Fruit fly (Drosophila melanogaster) whole organism, embryonic: Measurements from ENCODE around the gene Orp8.

Experiments used
- ATbp ChIP-seq: fragments of 200-800 bp; sonication (Bioruptor generic); optimal IDR thresholded peaks from 2 replicates; lab custom pipeline; 2017; ENCODE audit warnings: missing biosample characterization, mild to moderate bottlenecking, missing genetic modification characterization, missing genetic modification reagents
- Atf-2 ChIP-seq: fragments of 200-800 bp; sonication (Bioruptor generic); optimal IDR thresholded peaks from 2 replicates; lab custom pipeline; 2016; ENCODE audit warnings: missing biosample characterization, missing genetic modification characterization
- BtbVII ChIP-seq: fragments of 200-800 bp; sonication (Bioruptor generic); optimal IDR thresholded peaks from 3 replicates; lab custom pipeline; 2017; ENCODE audit warnings: missing biosample characterization, mild to moderate bottlenecking, missing genetic modification characterization
- CG12299 ChIP-seq: fragments of 200-800 bp; sonication (Bioruptor generic); optimal IDR thresholded peaks from 2 replicates; lab custom pipeline; 2018; ENCODE audit warnings: missing biosample characterization, mild to moderate bottlenecking, missing genetic modification characterization
- CG13894 ChIP-seq: fragments of 200-800 bp; sonication (Bioruptor generic); optimal IDR thresholded peaks from 3 replicates; lab custom pipeline; 2018; ENCODE audit warnings: missing biosample characterization, mild to moderate bottlenecking, missing genetic modification characterization, moderate library complexity
- CG14860 ChIP-seq: fragments of 200-800 bp; sonication (Bioruptor generic); IDR thresholded peaks from 3 replicates; pipeline ENCODE4 v1.3.6; 2022; ENCODE audit warnings: missing biosample characterization, missing genetic modification characterization; ENCODE audit not compliant: partially characterized antibody
- CG18011 ChIP-seq: fragments of 200-800 bp; sonication (Bioruptor generic); optimal IDR thresholded peaks from 2 replicates; lab custom pipeline; 2017; ENCODE audit warnings: missing biosample characterization, missing genetic modification characterization, mild to moderate bottlenecking, moderate library complexity, missing genotype
- CG18599 ChIP-seq: fragments of 200-800 bp; sonication (Bioruptor generic); optimal IDR thresholded peaks from 3 replicates; lab custom pipeline; 2017; ENCODE audit warnings: missing biosample characterization, missing genetic modification characterization, mild to moderate bottlenecking, moderate library complexity, missing genetic modification reagents
- CG3847 ChIP-seq: fragments of 200-800 bp; sonication (Bioruptor generic); IDR thresholded peaks from 2 replicates; pipeline ENCODE4 v1.3.6; 2022; ENCODE audit warnings: missing biosample characterization, missing genetic modification characterization
- CG43689 ChIP-seq: fragments of 200-800 bp; sonication (Bioruptor generic); IDR thresholded peaks from 2 replicates; pipeline ENCODE4 v1.3.6; 2022; ENCODE audit warnings: missing biosample characterization, missing genetic modification characterization
- CG5245 ChIP-seq: fragments of 200-800 bp; sonication (Bioruptor generic); optimal IDR thresholded peaks from 3 replicates; lab custom pipeline; 2016; ENCODE audit warnings: missing biosample characterization, missing genetic modification characterization
- CG6175 ChIP-seq: fragments of 200-800 bp; sonication (Bioruptor generic); IDR thresholded peaks from 3 replicates; pipeline ENCODE4 v1.3.6; 2022; ENCODE audit warnings: missing biosample characterization, missing genetic modification characterization
- CG6813 ChIP-seq: fragments of 200-800 bp; sonication (Bioruptor generic); optimal IDR thresholded peaks from 2 replicates; lab custom pipeline; 2017; ENCODE audit warnings: missing biosample characterization, missing genetic modification characterization, mild to moderate bottlenecking, moderate library complexity, missing genetic modification reagents
- CG9437 ChIP-seq: fragments of 200-800 bp; sonication (Bioruptor generic); optimal IDR thresholded peaks from 2 replicates; lab custom pipeline; 2018; ENCODE audit warnings: missing biosample characterization, mild to moderate bottlenecking, missing genetic modification characterization
- CkIIα-i1 ChIP-seq: fragments of 200-800 bp; sonication (Bioruptor generic); IDR thresholded peaks from 2 replicates; pipeline ENCODE4 v1.3.6; 2022; ENCODE audit warnings: missing biosample characterization, missing genetic modification characterization
- D19B ChIP-seq: fragments of 200-800 bp; sonication (Bioruptor generic); optimal IDR thresholded peaks from 2 replicates; lab custom pipeline; 2017; ENCODE audit warnings: missing biosample characterization, mild to moderate bottlenecking, missing genetic modification characterization
- H15 ChIP-seq: fragments of 200-800 bp; sonication (Bioruptor generic); IDR thresholded peaks from 3 replicates; pipeline ENCODE4 v1.3.6; 2022; ENCODE audit warnings: missing biosample characterization, missing genetic modification characterization
- HLH54F ChIP-seq: fragments of 200-800 bp; sonication (Bioruptor generic); optimal IDR thresholded peaks from 3 replicates; lab custom pipeline; 2016; ENCODE audit warnings: missing biosample characterization, missing genetic modification characterization
- Hmr ChIP-seq: fragments of 200-800 bp; sonication (Bioruptor generic); optimal IDR thresholded peaks from 3 replicates; lab custom pipeline; 2017; ENCODE audit warnings: mild to moderate bottlenecking, missing biosample characterization, missing genetic modification reagents, missing genetic modification characterization
- Jarid2 ChIP-seq: fragments of 200-800 bp; sonication (Bioruptor generic); optimal IDR thresholded peaks from 3 replicates; lab custom pipeline; 2017; ENCODE audit warnings: mild to moderate bottlenecking, missing biosample characterization, missing genetic modification reagents, missing genetic modification characterization
- MBD-R2 ChIP-seq: fragments of 200-800 bp; sonication (Bioruptor generic); IDR thresholded peaks from 2 replicates; pipeline ENCODE4 v1.3.6; 2022; ENCODE audit warnings: missing biosample characterization, missing genetic modification characterization
- Opbp ChIP-seq: fragments of 200-800 bp; sonication (Bioruptor generic); IDR thresholded peaks from 3 replicates; pipeline ENCODE4 v1.3.6; 2022; ENCODE audit warnings: missing biosample characterization, missing genetic modification characterization; ENCODE audit not compliant: partially characterized antibody
- TFAM ChIP-seq: fragments of 200-800 bp; sonication (Bioruptor generic); optimal IDR thresholded peaks from 2 replicates; lab custom pipeline; 2017; ENCODE audit warnings: missing biosample characterization, missing genetic modification characterization, inconsistent platforms
- Trl ChIP-seq, 3 experiments: fragments of >200 bp in 2 of 3; fragments of 200-800 bp in 1 of 3; sonication (Bioruptor generic) in 1 of 3; optimal IDR thresholded peaks; 2 replicates in 1 of 3; 3 replicates in 2 of 3; lab custom pipeline; 2016 to 2017; ENCODE audit warnings: missing biosample characterization in 1 of 3, missing genetic modification characterization in 1 of 3
- Vsx1 ChIP-seq: fragments of 200-800 bp; sonication (Bioruptor generic); optimal IDR thresholded peaks from 2 replicates; lab custom pipeline; 2017; ENCODE audit warnings: missing biosample characterization, mild to moderate bottlenecking, missing genetic modification characterization, missing genetic modification reagents
- ara ChIP-seq: fragments of 200-800 bp; sonication (Bioruptor generic); IDR thresholded peaks from 2 replicates; pipeline ENCODE4 v1.3.6; 2022; ENCODE audit warnings: missing biosample characterization, missing genetic modification characterization
- ase ChIP-seq: fragments of 200-800 bp; sonication (Bioruptor generic); IDR thresholded peaks from 3 replicates; pipeline ENCODE4 v1.3.6; 2022; ENCODE audit warnings: missing biosample characterization, missing genetic modification characterization
- ci ChIP-seq: fragments of 200-800 bp; sonication (Bioruptor generic); IDR thresholded peaks from 3 replicates; pipeline ENCODE4 v1.3.6; 2022; ENCODE audit warnings: missing biosample characterization, missing genetic modification characterization
- danr ChIP-seq: fragments of 200-800 bp; sonication (Bioruptor generic); IDR thresholded peaks from 2 replicates; pipeline ENCODE4 v1.3.6; 2022; ENCODE audit warnings: missing biosample characterization, missing genetic modification characterization
- dimm ChIP-seq: fragments of 200-800 bp; sonication (Bioruptor generic); IDR thresholded peaks from 2 replicates; pipeline ENCODE4 v1.3.6; 2022; ENCODE audit warnings: missing biosample characterization, missing genetic modification characterization
- exex ChIP-seq: fragments of 200-800 bp; sonication (Bioruptor generic); optimal IDR thresholded peaks from 4 replicates; lab custom pipeline; 2018; ENCODE audit warnings: missing biosample characterization, mild to moderate bottlenecking, missing genetic modification characterization, moderate library complexity
- fd64A ChIP-seq: fragments of 200-800 bp; sonication (Bioruptor generic); optimal IDR thresholded peaks from 3 replicates; lab custom pipeline; 2018; ENCODE audit warnings: missing biosample characterization, mild to moderate bottlenecking, missing genetic modification characterization
- fu2 ChIP-seq: fragments of 200-800 bp; sonication (Bioruptor generic); optimal IDR thresholded peaks from 2 replicates; lab custom pipeline; 2016; ENCODE audit warnings: missing biosample characterization, missing genetic modification characterization
- gem ChIP-seq: fragments of 200-800 bp; sonication (Bioruptor generic); optimal IDR thresholded peaks from 2 replicates; lab custom pipeline; 2019; ENCODE audit warnings: missing biosample characterization, mild to moderate bottlenecking, missing genetic modification characterization, moderate library complexity
- grn ChIP-seq: fragments of 200-800 bp; sonication (Bioruptor generic); optimal IDR thresholded peaks from 3 replicates; lab custom pipeline; 2017; ENCODE audit warnings: missing biosample characterization, missing genetic modification characterization
- gro ChIP-seq: fragments of 200-800 bp; sonication (Bioruptor generic); optimal IDR thresholded peaks from 2 replicates; lab custom pipeline; 2016; ENCODE audit warnings: missing biosample characterization, missing genetic modification characterization
- her ChIP-seq: fragments of 200-800 bp; sonication (Bioruptor generic); optimal IDR thresholded peaks from 2 replicates; lab custom pipeline; 2016; ENCODE audit warnings: missing biosample characterization, missing genetic modification characterization
- kni ChIP-seq: fragments of 200-800 bp; sonication (Bioruptor generic); optimal IDR thresholded peaks from 3 replicates; lab custom pipeline; 2017; ENCODE audit warnings: mild to moderate bottlenecking, missing biosample characterization, missing genetic modification reagents, missing genetic modification characterization
- knrl ChIP-seq: fragments of 200-800 bp; sonication (Bioruptor generic); IDR thresholded peaks from 3 replicates; pipeline ENCODE4 v1.3.6; 2022; ENCODE audit warnings: missing biosample characterization, missing genetic modification characterization; ENCODE audit not compliant: partially characterized antibody
- lab ChIP-seq: fragments of 200-800 bp; sonication (Bioruptor generic); optimal IDR thresholded peaks from 3 replicates; lab custom pipeline; 2017; ENCODE audit warnings: missing biosample characterization, missing genetic modification characterization, mild to moderate bottlenecking, moderate library complexity, missing genetic modification reagents
- lbe ChIP-seq: fragments of 200-800 bp; sonication (Bioruptor generic); optimal IDR thresholded peaks from 2 replicates; lab custom pipeline; 2016; ENCODE audit warnings: missing biosample characterization, mild to moderate bottlenecking, missing genetic modification characterization
- lmd ChIP-seq: fragments of 200-800 bp; sonication (Bioruptor generic); IDR thresholded peaks from 2 replicates; pipeline ENCODE4 v1.3.6; 2022; ENCODE audit warnings: missing biosample characterization, missing genetic modification characterization
- mirr ChIP-seq: fragments of 200-800 bp; sonication (Bioruptor generic); optimal IDR thresholded peaks from 3 replicates; lab custom pipeline; 2018; ENCODE audit warnings: missing biosample characterization, mild to moderate bottlenecking, missing genetic modification characterization
- org-1 ChIP-seq: fragments of 200-800 bp; sonication (Bioruptor generic); optimal IDR thresholded peaks from 2 replicates; lab custom pipeline; 2017; ENCODE audit warnings: missing biosample characterization, missing genetic modification characterization
- pan ChIP-seq, 4 experiments: fragments of >200 bp in 3 of 4; fragments of 200-800 bp in 1 of 4; sonication (Bioruptor generic) in 1 of 4; optimal IDR thresholded peaks in 3 of 4; IDR thresholded peaks in 1 of 4; 2 replicates each; pipeline versions ENCODE4 v1.3.6 to Lab custom; 2017 to 2022; ENCODE audit warnings: missing biosample characterization in 2 of 4, missing genetic modification characterization in 2 of 4, mixed read lengths in 1 of 4
- salm ChIP-seq: fragments of 200-800 bp; sonication (Bioruptor generic); optimal IDR thresholded peaks from 2 replicates; lab custom pipeline; 2018; ENCODE audit warnings: missing biosample characterization, mild to moderate bottlenecking, missing genetic modification characterization
- sima ChIP-seq: fragments of 200-800 bp; sonication (Bioruptor generic); optimal IDR thresholded peaks from 2 replicates; lab custom pipeline; 2016; ENCODE audit warnings: missing biosample characterization, missing genetic modification characterization
- slbo ChIP-seq: fragments of 200-800 bp; sonication (Bioruptor generic); IDR thresholded peaks from 2 replicates; pipeline ENCODE4 v1.3.6; 2022; ENCODE audit warnings: missing biosample characterization, missing genetic modification characterization
- usp ChIP-seq: fragments of >200 bp; optimal IDR thresholded peaks from 2 replicates; lab custom pipeline; 2017; ENCODE audit warnings: missing biosample characterization, missing genetic modification characterization
- wdn ChIP-seq: fragments of 200-800 bp; sonication (Bioruptor generic); IDR thresholded peaks from 2 replicates; pipeline ENCODE4 v1.3.6; 2022; ENCODE audit warnings: missing biosample characterization, missing genetic modification characterization

The Orp8 gene

DNA sequence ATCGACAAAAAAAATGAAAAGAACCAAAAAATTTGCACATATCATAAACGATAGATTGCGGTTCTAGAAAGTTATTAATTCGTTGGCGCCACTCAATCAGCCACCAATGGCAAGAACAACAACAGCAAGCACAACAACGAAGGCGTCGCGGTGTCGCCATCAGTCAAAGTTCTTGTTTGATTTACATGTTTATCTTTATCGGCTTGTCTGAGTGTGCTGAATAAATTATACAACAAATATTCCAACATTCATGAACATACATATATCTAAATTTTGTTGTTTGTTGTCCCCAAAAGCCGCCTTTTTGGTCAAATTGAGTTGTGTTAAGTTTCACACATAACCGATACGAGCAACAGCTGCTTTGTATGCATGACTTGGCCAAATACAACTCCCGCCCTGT lies 35.6 kb upstream of the Orp8 start:
- TF ChIP-seq CG18599 (GFP tag; lab: Kevin White, UChicago): peak; percentile 15
- no peak for TF ChIP-seq Jarid2 (GFP tag; lab: Kevin White, UChicago)
- TF ChIP-seq salm (tag; lab: Kevin White, UChicago): no peak
- peak; percentile 5 for TF ChIP-seq grn (GFP tag; lab: Kevin White, UChicago)
- TF ChIP-seq danr (GFP tag; lab: Robert Waterston, UW): no peak
- peak; percentile 69 for TF ChIP-seq Hmr (GFP tag; lab: Kevin White, UChicago)
- no peak for TF ChIP-seq CG9437 (GFP tag; lab: Kevin White, UChicago)
- peak; percentile 75 for TF ChIP-seq lab (GFP tag; lab: Kevin White, UChicago)
- no peak for TF ChIP-seq MBD-R2 (GFP tag; lab: Robert Waterston, UW)
- TF ChIP-seq exex (tag; lab: Kevin White, UChicago): no peak
- peak; percentile 13 for TF ChIP-seq CG13894 (tag; lab: Kevin White, UChicago)
- TF ChIP-seq her: peak; percentile 5
- TF ChIP-seq HLH54F (GFP tag; lab: Kevin White, UChicago): no peak
- no peak for TF ChIP-seq Atf-2
- no peak for TF ChIP-seq pan (optimal IDR thresholded peaks at IDR 0.05; lab: Kevin White, UChicago)
- TF ChIP-seq pan (GFP tag; optimal IDR thresholded peaks at IDR 0.05 in 1 of 2, IDR thresholded peaks at IDR 0.05 in 1 of 2): peak in 1 of 2 experiments; percentile 6
- TF ChIP-seq knrl (GFP tag; lab: Robert Waterston, UW): no peak
- TF ChIP-seq BtbVII: peak; percentile 41
- no peak for TF ChIP-seq fd64A (GFP tag; lab: Kevin White, UChicago)
- TF ChIP-seq lbe: no peak
- peak; percentile 73 for TF ChIP-seq gro (GFP tag; lab: Kevin White, UChicago)
- 0 out of 3 replicates have a peak, but pooled peaks have one; percentile 12 for TF ChIP-seq ci (GFP tag; lab: Robert Waterston, UW)
- TF ChIP-seq TFAM (GFP tag; lab: Kevin White, UChicago): no peak
- TF ChIP-seq org-1: no peak
- no peak for TF ChIP-seq CG5245 (GFP tag; lab: Kevin White, UChicago)
- TF ChIP-seq ATbp: no peak
- peak; percentile 14; the same call in 1 of the 2 replicates for TF ChIP-seq lmd (GFP tag; lab: Robert Waterston, UW)
- no peak for TF ChIP-seq CG6175
- peak; percentile 6 for TF ChIP-seq CG6813 (GFP tag; lab: Kevin White, UChicago)
- TF ChIP-seq Trl (optimal IDR thresholded peaks at IDR 0.05; lab: Kevin White, UChicago): no peak
- peak; percentile 1 for TF ChIP-seq Trl (GFP tag; optimal IDR thresholded peaks at IDR 0.05; lab: Kevin White, UChicago)
- peak; percentile 53 for TF ChIP-seq mirr (GFP tag; lab: Kevin White, UChicago)
- no peak for TF ChIP-seq fu2 (GFP tag; lab: Kevin White, UChicago)
- TF ChIP-seq H15: 0 out of 3 replicates have a peak, but pooled peaks have one; percentile 30
- TF ChIP-seq D19B (GFP tag; lab: Kevin White, UChicago): no peak
- TF ChIP-seq usp: no peak
- no peak for TF ChIP-seq CG18011 (GFP tag; lab: Kevin White, UChicago)
- TF ChIP-seq Vsx1: no peak
- no peak for TF ChIP-seq dimm (GFP tag; lab: Robert Waterston, UW)
- TF ChIP-seq CG3847: no peak
- no peak for TF ChIP-seq CkIIα-i1
- TF ChIP-seq ara (GFP tag; lab: Robert Waterston, UW): 0 out of 2 replicates have a peak, but pooled peaks have one; percentile 15
- TF ChIP-seq gem (tag; lab: Kevin White, UChicago): peak; percentile 7
- TF ChIP-seq CG43689: no peak
- peak; percentile 32 for TF ChIP-seq kni
- no peak for TF ChIP-seq sima (GFP tag; lab: Kevin White, UChicago)
- no peak for TF ChIP-seq CG12299 (tag; lab: Kevin White, UChicago)
- no peak for TF ChIP-seq Opbp (GFP tag; lab: Robert Waterston, UW)
- TF ChIP-seq wdn (GFP tag; lab: Robert Waterston, UW): 0 out of 2 replicates have a peak, but pooled peaks have one; percentile 14
- no peak for TF ChIP-seq CG14860 (GFP tag; lab: Robert Waterston, UW)
- TF ChIP-seq ase (GFP tag; lab: Robert Waterston, UW): no peak
- TF ChIP-seq slbo (GFP tag; lab: Robert Waterston, UW): peak; percentile 32
